Worm (Caenorhabditis elegans) whole organism, L4 larva: ENCODE measurements around the gene lgc-33.

ENCODE experiments used
- dve-1 ChIP-seq: sonication (generic microtip); optimal IDR thresholded peaks from 2 replicates; lab custom pipeline; 2017; ENCODE audit warnings: antibody characterized with exemption, mild to moderate bottlenecking, missing genetic modification characterization, missing compliant biosample characterization; ENCODE audit not compliant: insufficient read depth
- fos-1 ChIP-seq: fragments of 150-350 bp; optimal IDR thresholded peaks from 2 replicates; lab custom pipeline; 2014; ENCODE audit warnings: missing biosample characterization, missing genetic modification characterization
- lsy-2 ChIP-seq, 2 experiments: fragments of 150-350 bp in 1 of 2; sonication (generic microtip) in 1 of 2; optimal IDR thresholded peaks; 2 replicates each; lab custom pipeline; 2014 to 2017; ENCODE audit warnings: missing biosample characterization in 2 of 2, missing genetic modification characterization in 2 of 2
- mep-1 ChIP-seq: fragments of 150-350 bp; sonication (generic microtip); optimal IDR thresholded peaks from 3 replicates; lab custom pipeline; 2014; ENCODE audit warnings: missing biosample characterization, missing genetic modification characterization
- skn-1 ChIP-seq: fragments of 150-350 bp; optimal IDR thresholded peaks from 2 replicates; lab custom pipeline; 2014; ENCODE audit warnings: missing biosample characterization, missing genetic modification characterization
- snpc-4 ChIP-seq: fragments of 150-350 bp; optimal IDR thresholded peaks from 2 replicates; lab custom pipeline; 2014; ENCODE audit warnings: missing biosample characterization, missing genetic modification characterization
- unc-39 ChIP-seq: sonication (generic microtip); optimal IDR thresholded peaks from 2 replicates; lab custom pipeline; 2017; ENCODE audit warnings: missing biosample characterization, missing genetic modification characterization
- unc-62 ChIP-seq, 3 experiments: fragments of 150-350 bp in 1 of 3; sonication (generic microtip); optimal IDR thresholded peaks in 2 of 3; peaks in 1 of 3; 1 replicate in 1 of 3; 2 replicates in 2 of 3; lab custom pipeline; 2014 to 2017; ENCODE audit warnings: missing biosample characterization in 3 of 3, missing genetic modification characterization in 3 of 3, missing genetic modification reagents in 3 of 3, missing genotype in 1 of 3

ce11 chrIV:830262-830960 lies 14.9 kb upstream of the lgc-33 start:
- no peak for TF ChIP-seq fos-1 (tag; lab: Kevin White, UChicago)
- TF ChIP-seq lsy-2 (tag; optimal IDR thresholded peaks at IDR 0.05; lab: Kevin White, UChicago), result no peak
- no peak for TF ChIP-seq unc-62 (GFP tag; optimal IDR thresholded peaks at IDR 0.05 in 1 of 2; lab: Kevin White, UChicago)
- no peak for TF ChIP-seq unc-62 (tag; optimal IDR thresholded peaks at IDR 0.05; lab: Kevin White, UChicago)
- no peak for TF ChIP-seq dve-1 (tag; lab: Kevin White, UChicago)
- TF ChIP-seq snpc-4 (tag; lab: Kevin White, UChicago), result no peak
- TF ChIP-seq mep-1 (tag; lab: Kevin White, UChicago), result no peak
- TF ChIP-seq skn-1 (tag; lab: Kevin White, UChicago), result no peak
- no peak for TF ChIP-seq unc-39
